Worm (Caenorhabditis elegans) whole organism, young adult: ENCODE results near the gene osm-8.

Experiments
- F55B11.4 ChIP-seq: sonication (generic microtip); optimal IDR thresholded peaks from 2 replicates; lab custom pipeline; 2016; ENCODE audit warnings: missing compliant biosample characterization, missing genetic modification characterization, borderline replicate concordance; ENCODE audit not compliant: insufficient read depth
- Y95B8A.8 ChIP-seq: fragments of 200-800 bp; sonication (Bioruptor generic); IDR thresholded peaks from 2 replicates; pipeline ENCODE4 v1.3.6; 2022; ENCODE audit warnings: missing genetic modification reagents, missing genetic modification characterization, missing compliant biosample characterization
- ama-1 ChIP-seq, 3 experiments: fragments of 150-350 bp in 1 of 3; sonication (generic microtip) in 2 of 3; optimal IDR thresholded peaks; 2 replicates each; lab custom pipeline; 2014 to 2018; ENCODE audit warnings: missing biosample characterization in 2 of 3, missing genetic modification characterization in 2 of 3, missing genetic modification reagents in 2 of 3
- cebp-1 ChIP-seq, 2 experiments: fragments of 200-800 bp in 1 of 2; sonication (Bioruptor generic) in 1 of 2; sonication (generic microtip) in 1 of 2; IDR thresholded peaks in 1 of 2; optimal IDR thresholded peaks in 1 of 2; 2 replicates each; pipeline versions ENCODE4 v1.3.6 to Lab custom; 2017 to 2022; ENCODE audit warnings: missing compliant biosample characterization in 2 of 2, missing genetic modification characterization in 2 of 2, mild to moderate bottlenecking in 1 of 2, missing genetic modification reagents in 1 of 2, moderate library complexity in 1 of 2
- egl-18 ChIP-seq: fragments of 200-800 bp; sonication (Bioruptor generic); IDR thresholded peaks from 2 replicates; pipeline ENCODE4 v1.3.6; 2022; ENCODE audit warnings: missing genetic modification reagents, missing genetic modification characterization, missing compliant biosample characterization
- gei-17 ChIP-seq: fragments of 200-800 bp; sonication (Bioruptor generic); optimal IDR thresholded peaks from 2 replicates; lab custom pipeline; 2018; ENCODE audit warnings: mild to moderate bottlenecking, missing genetic modification characterization, missing compliant biosample characterization
- hlh-12 ChIP-seq: sonication (generic microtip); optimal IDR thresholded peaks from 2 replicates; lab custom pipeline; 2016; ENCODE audit warnings: missing genetic modification characterization, missing compliant biosample characterization
- lin-35 ChIP-seq, 3 experiments: fragments of 150-350 bp in 2 of 3; sonication (generic microtip) in 1 of 3; optimal IDR thresholded peaks; 2 replicates each; lab custom pipeline; 2014 to 2018; ENCODE audit warnings: missing biosample characterization in 3 of 3, missing genetic modification characterization in 3 of 3, missing genetic modification reagents in 3 of 3
- madf-8 ChIP-seq: fragments of 200-800 bp; sonication (Bioruptor generic); conservative IDR thresholded peaks from 2 replicates; pipeline ENCODE4 v1.3.6; 2022; ENCODE audit warnings: missing genetic modification reagents, missing genetic modification characterization, missing compliant biosample characterization
- mel-28 ChIP-seq: sonication (generic microtip); optimal IDR thresholded peaks from 2 replicates; lab custom pipeline; 2016; ENCODE audit warnings: borderline replicate concordance, mild to moderate bottlenecking, missing genetic modification characterization, missing compliant biosample characterization
- nfyb-1 ChIP-seq: fragments of 200-800 bp; sonication (Bioruptor generic); IDR thresholded peaks from 2 replicates; pipeline ENCODE4 v1.3.6; 2022; ENCODE audit warnings: missing genetic modification reagents, missing genetic modification characterization, missing compliant biosample characterization
- pha-4 ChIP-seq: fragments of 150-350 bp; sonication (generic microtip); optimal IDR thresholded peaks from 2 replicates; lab custom pipeline; 2014; ENCODE audit warnings: missing biosample characterization, missing genetic modification reagents, missing genetic modification characterization
- rec-8 ChIP-seq, 2 experiments: sonication (generic microtip); optimal IDR thresholded peaks; 2 replicates each; lab custom pipeline; 2016; ENCODE audit warnings: mild to moderate bottlenecking in 2 of 2, missing genetic modification characterization in 2 of 2, missing genetic modification reagents in 2 of 2, missing genotype in 2 of 2, missing biosample characterization in 1 of 2, missing compliant biosample characterization in 1 of 2, moderate library complexity in 1 of 2
- tbp1 ChIP-seq: fragments of 200-800 bp; sonication (Bioruptor generic); optimal IDR thresholded peaks from 2 replicates; lab custom pipeline; 2018; ENCODE audit warnings: mild to moderate bottlenecking, missing genetic modification characterization, missing compliant biosample characterization

DNA sequence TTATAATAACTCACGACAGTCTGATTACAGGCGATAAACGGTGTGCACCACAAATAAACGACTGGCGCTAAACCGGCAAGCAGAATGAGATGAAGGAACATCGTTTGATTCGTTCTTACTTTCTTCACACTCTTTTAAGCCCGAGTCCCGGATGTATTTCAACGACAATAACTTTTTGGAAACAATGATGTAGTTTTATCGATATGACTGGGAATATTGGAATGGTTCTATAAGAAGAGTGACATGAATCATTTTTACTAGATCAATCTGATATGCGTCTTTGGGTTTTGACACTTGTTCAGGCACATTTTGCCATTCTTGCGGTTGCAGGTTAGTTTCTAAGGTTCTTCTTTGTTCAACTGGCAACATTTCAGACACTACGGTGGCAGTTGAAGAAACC is 43.7 kb downstream of the osm-8 start, which contains the start of the genes ZK1290.11 and ZK1290.1:
- TF ChIP-seq ama-1 (optimal IDR thresholded peaks at IDR 0.05; lab: Kevin White, UChicago) (no peak), ama-1 (GFP tag; optimal IDR thresholded peaks at IDR 0.05; lab: Kevin White, UChicago) (no peak), madf-8 (no peak), rec-8 (tag; optimal IDR thresholded peaks at IDR 0.05; lab: Kevin White, UChicago) (no peak), egl-18 (GFP tag; lab: Robert Waterston, UW) (no peak), nfyb-1 (GFP tag; lab: Robert Waterston, UW) (no peak), pha-4 (no peak), hlh-12 (no peak), Y95B8A.8 (GFP tag; lab: Robert Waterston, UW) (no peak), lin-35 (GFP tag; optimal IDR thresholded peaks at IDR 0.05; lab: Kevin White, UChicago) (no peak), F55B11.4 (tag; lab: Kevin White, UChicago) (no peak), mel-28 (tag; lab: Kevin White, UChicago) (no peak), cebp-1 (GFP tag; IDR thresholded peaks at IDR 0.05; lab: Robert Waterston, UW) (no peak), cebp-1 (tag; optimal IDR thresholded peaks at IDR 0.05; lab: Kevin White, UChicago) (no peak), tbp1 (GFP tag; lab: Kevin White, UChicago) (no peak), gei-17 (no peak)
